Fruit fly (Drosophila melanogaster): Measurements from ENCODE around the gene CG5151.

Gene CG5151

DNA sequence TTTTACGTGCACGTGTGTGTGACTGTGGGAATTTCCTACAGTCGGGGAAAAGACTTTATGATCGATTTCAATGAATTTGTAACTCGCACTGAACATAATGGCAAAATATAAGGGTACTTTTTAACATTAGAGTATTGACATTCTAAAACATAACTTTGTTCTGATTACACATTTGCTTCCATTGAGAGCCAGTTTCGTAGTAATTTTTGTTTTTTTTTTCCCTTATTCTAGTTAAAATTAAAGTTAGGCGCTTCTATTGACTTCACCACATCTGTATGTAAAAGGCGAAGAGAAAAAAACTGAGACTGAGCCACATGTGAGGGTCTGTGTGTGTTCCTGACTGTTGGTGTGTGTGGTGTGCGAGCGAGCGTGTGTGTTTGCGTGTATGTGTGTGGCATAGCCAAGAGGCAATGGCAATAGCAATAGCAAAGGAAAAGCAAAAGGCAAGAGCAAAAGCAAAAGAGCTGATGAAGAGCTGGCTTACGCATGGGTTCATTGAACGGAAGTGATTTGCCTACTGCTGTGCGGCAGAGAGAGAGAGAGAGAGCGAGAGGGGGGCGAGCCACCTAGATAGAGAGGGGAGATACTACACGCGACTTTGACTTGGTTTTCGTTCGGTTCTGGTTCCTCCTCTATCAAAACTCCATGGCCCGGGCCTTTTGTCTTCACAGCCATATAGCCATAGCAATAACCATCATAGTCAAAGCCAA lies 2.5 kb downstream of the CG5151 start (continued):
- peak; percentile 76 for TF ChIP-seq CG17361 (GFP tag; IDR thresholded peaks at IDR 0.05)
- TF ChIP-seq CHES-1-like (GFP tag; optimal IDR thresholded peaks at IDR 0.05), result peak; percentile 64
- TF ChIP-seq bsh (GFP tag; optimal IDR thresholded peaks at IDR 0.05), result peak; percentile 75 to 78
- peak; percentile 62 for TF ChIP-seq D19B (GFP tag; optimal IDR thresholded peaks at IDR 0.05)
- TF ChIP-seq CG6689 (GFP tag; IDR thresholded peaks at IDR 0.05), result peak; percentile 66
- peak; percentile 24 for TF ChIP-seq CG18764 (GFP tag; optimal IDR thresholded peaks at IDR 0.05)
- TF ChIP-seq chif (GFP tag; optimal IDR thresholded peaks at IDR 0.05), result peak; percentile 48 to 55
- peak; percentile 79 for TF ChIP-seq HHEX (GFP tag; optimal IDR thresholded peaks at IDR 0.05)
- TF ChIP-seq ttk (GFP tag; IDR thresholded peaks at IDR 0.05), result peak; percentile 60
- peak in 1 of 2 experiments; percentile 57 for TF ChIP-seq Eip74EF (GFP tag; optimal IDR thresholded peaks at IDR 0.05)
- peak; percentile 46 for TF ChIP-seq onecut (GFP tag; IDR thresholded peaks at IDR 0.05)
- TF ChIP-seq CG5953 (GFP tag; IDR thresholded peaks at IDR 0.05), result no peak
- no peak for TF ChIP-seq Vsx1 (GFP tag; optimal IDR thresholded peaks at IDR 0.05)
- peak; percentile 10 for TF ChIP-seq Spps (tag; optimal IDR thresholded peaks at IDR 0.05)
- no peak for TF ChIP-seq lbe (GFP tag; optimal IDR thresholded peaks at IDR 0.05)
- TF ChIP-seq CG11723 (GFP tag; optimal IDR thresholded peaks at IDR 0.05), result peak; percentile 55
- TF ChIP-seq CG3407 (GFP tag; optimal IDR thresholded peaks at IDR 0.05), result peak; percentile 2
- peak; percentile 70 for TF ChIP-seq seq (GFP tag; IDR thresholded peaks at IDR 0.05)
- TF ChIP-seq CG8944 (GFP tag; optimal IDR thresholded peaks at IDR 0.05), result peak; percentile 33
- TF ChIP-seq az2 (GFP tag; optimal IDR thresholded peaks at IDR 0.05), result peak; percentile 71
- TF ChIP-seq CG17802 (tag; optimal IDR thresholded peaks at IDR 0.05), result no peak
- TF ChIP-seq dimm (GFP tag; IDR thresholded peaks at IDR 0.05), result no peak
- TF ChIP-seq CG9215 (GFP tag; IDR thresholded peaks at IDR 0.05), result peak; percentile 69
- no peak for TF ChIP-seq CG42726 (GFP tag; IDR thresholded peaks at IDR 0.05; ENCODE audit: partially characterized antibody)
- TF ChIP-seq fru (optimal IDR thresholded peaks at IDR 0.05), result no peak
- no peak for TF ChIP-seq CG31388 (GFP tag; optimal IDR thresholded peaks at IDR 0.05)
- peak; percentile 79 for TF ChIP-seq CG10543 (GFP tag; optimal IDR thresholded peaks at IDR 0.05)
- TF ChIP-seq gce (GFP tag; IDR thresholded peaks at IDR 0.05), result peak; percentile 27; the same call in 1 of the 3 replicates
- peak; percentile 32; the same call in 1 of the 2 replicates for TF ChIP-seq NFAT (GFP tag; IDR thresholded peaks at IDR 0.05)
- TF ChIP-seq CG15696 (tag; optimal IDR thresholded peaks at IDR 0.05), result no peak
- peak; percentile 56 for TF ChIP-seq Max (GFP tag; optimal IDR thresholded peaks at IDR 0.05)
- TF ChIP-seq so (GFP tag; IDR thresholded peaks at IDR 0.05), result peak; percentile 87
- TF ChIP-seq CG14014 (GFP tag; IDR thresholded peaks at IDR 0.05), result peak; percentile 55
- peak; percentile 34 for TF ChIP-seq CG11398 (GFP tag; optimal IDR thresholded peaks at IDR 0.05)
- TF ChIP-seq tgo (GFP tag; IDR thresholded peaks at IDR 0.05), result peak; percentile 69; the same call in 2 of the 3 replicates
- TF ChIP-seq psq (GFP tag; optimal IDR thresholded peaks at IDR 0.05), result no peak
- TF ChIP-seq Nf-YB (GFP tag; optimal IDR thresholded peaks at IDR 0.05), result peak; percentile 53
- no peak for TF ChIP-seq btn (GFP tag; optimal IDR thresholded peaks at IDR 0.05)
- TF ChIP-seq CG10979 (tag; optimal IDR thresholded peaks at IDR 0.05), result peak; percentile 71
- no peak for TF ChIP-seq Hr39 (optimal IDR thresholded peaks at IDR 0.05)
- TF ChIP-seq sens (GFP tag), result peak; percentile 87
- TF ChIP-seq ase (GFP tag; IDR thresholded peaks at IDR 0.05), result 0 out of 3 replicates have a peak, but pooled peaks have one; percentile 39
- no peak for TF ChIP-seq tll (GFP tag; optimal IDR thresholded peaks at IDR 0.05)
- peak; percentile 53 for TF ChIP-seq pb (GFP tag; optimal IDR thresholded peaks at IDR 0.05)
- peak; percentile 23 for TF ChIP-seq CG12744 (GFP tag; optimal IDR thresholded peaks at IDR 0.05)
- peak; percentile 51 for TF ChIP-seq CG8089 (GFP tag; optimal IDR thresholded peaks at IDR 0.05)
- no peak for TF ChIP-seq bowl (GFP tag; IDR thresholded peaks at IDR 0.05)
- TF ChIP-seq CG12071 (GFP tag; optimal IDR thresholded peaks at IDR 0.05), result peak; percentile 44
- TF ChIP-seq unc-4 (GFP tag; IDR thresholded peaks at IDR 0.05; ENCODE audit: partially characterized antibody), result no peak
- TF ChIP-seq Taf1 (GFP tag; IDR thresholded peaks at IDR 0.05), result peak; percentile 56
